Worm (Caenorhabditis elegans): ENCODE measurements around the gene R10D12.7.

Gene R10D12.7

DNA sequence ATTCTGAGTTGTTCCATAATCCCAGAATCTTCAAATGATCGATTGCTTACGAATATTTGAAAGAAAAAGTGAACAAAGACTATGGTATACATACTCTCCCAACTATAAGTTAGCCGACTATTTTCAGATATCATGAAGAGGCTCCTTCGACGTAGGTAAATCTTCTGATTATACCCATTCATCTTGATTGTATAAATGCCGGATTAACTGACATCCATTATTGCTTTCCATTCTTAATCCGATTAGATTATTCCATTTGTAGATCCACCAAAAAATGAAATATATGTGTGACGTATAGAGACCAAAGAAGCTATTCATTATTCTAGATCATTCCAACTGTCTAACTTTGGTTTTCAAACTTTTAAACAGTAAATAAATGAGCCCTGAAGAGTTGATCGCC is 43.6 kb downstream of the R10D12.7 start:
- TF ChIP-seq ces-1 (GFP tag; optimal IDR thresholded peaks at IDR 0.05) (no peak), lsy-2 (tag; optimal IDR thresholded peaks at IDR 0.05) (no peak), snpc-4 (tag; optimal IDR thresholded peaks at IDR 0.05) (no peak), drap-1 (GFP tag; optimal IDR thresholded peaks at IDR 0.05) (no peak), pha-4 (tag; optimal IDR thresholded peaks at IDR 0.05) (no peak), M03D4.4 (tag; optimal IDR thresholded peaks at IDR 0.05) (no peak), ham-2 (GFP tag; optimal IDR thresholded peaks at IDR 0.05) (no peak)
